Fruit fly (Drosophila melanogaster): ENCODE results near the gene Act5C.
A peak's percentile ranks its signal among the peaks of the same experiment; 100 is the strongest.

Gene Act5C

DNA sequence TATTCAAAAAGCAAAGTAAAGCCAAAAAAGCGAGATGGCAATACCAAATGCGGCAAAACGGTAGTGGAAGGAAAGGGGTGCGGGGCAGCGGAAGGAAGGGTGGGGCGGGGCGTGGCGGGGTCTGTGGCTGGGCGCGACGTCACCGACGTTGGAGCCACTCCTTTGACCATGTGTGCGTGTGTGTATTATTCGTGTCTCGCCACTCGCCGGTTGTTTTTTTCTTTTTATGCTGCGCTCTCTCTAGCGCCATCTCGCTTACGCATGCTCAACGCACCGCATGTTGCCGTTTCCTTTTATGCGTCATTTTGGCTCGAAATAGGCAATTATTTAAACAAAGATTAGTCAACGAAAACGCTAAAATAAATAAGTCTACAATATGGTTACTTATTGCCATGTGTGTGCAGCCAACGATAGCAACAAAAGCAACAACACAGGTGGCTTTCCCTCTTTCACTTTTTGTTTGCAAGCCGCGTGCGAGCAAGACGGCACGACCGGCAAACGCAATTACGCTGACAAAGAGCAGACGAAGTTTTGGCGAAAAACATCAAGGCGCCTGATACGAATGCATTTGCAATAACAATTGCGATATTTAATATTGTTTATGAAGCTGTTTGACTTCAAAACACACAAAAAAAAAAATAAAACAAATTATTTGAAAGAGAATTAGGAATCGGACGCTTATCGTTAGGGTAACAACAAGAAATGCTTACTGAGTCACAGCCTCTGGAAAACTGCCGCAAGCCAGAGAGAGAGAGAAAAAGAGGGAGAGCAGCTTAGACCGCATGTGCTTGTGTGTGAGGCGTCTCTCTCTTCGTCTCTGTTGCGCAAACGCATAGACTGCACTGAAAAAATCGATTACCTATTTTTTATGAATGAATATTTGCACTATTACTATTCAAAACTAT is 1.2 kb upstream of the Act5C start (continued):
- no peak for TF ChIP-seq unpg (GFP tag; optimal IDR thresholded peaks at IDR 0.05)
- peak; percentile 51 for TF ChIP-seq BtbVII (GFP tag; optimal IDR thresholded peaks at IDR 0.05)
- no peak for TF ChIP-seq CG5180 (GFP tag; optimal IDR thresholded peaks at IDR 0.05)
- TF ChIP-seq nom (GFP tag; optimal IDR thresholded peaks at IDR 0.05): peak; percentile 69
- TF ChIP-seq CG34422 (GFP tag; IDR thresholded peaks at IDR 0.05): peak; percentile 78; the same call in 2 of the 3 replicates
- peak; percentile 6 for TF ChIP-seq CG15601 (tag; optimal IDR thresholded peaks at IDR 0.05)
- no peak for TF ChIP-seq tap (tag; optimal IDR thresholded peaks at IDR 0.05)
- TF ChIP-seq Dip3 (GFP tag; optimal IDR thresholded peaks at IDR 0.05): no peak
- no peak for TF ChIP-seq slp2 (GFP tag; optimal IDR thresholded peaks at IDR 0.05)
- TF ChIP-seq salm (tag; optimal IDR thresholded peaks at IDR 0.05): no peak
- no peak for TF ChIP-seq CG4854 (GFP tag; optimal IDR thresholded peaks at IDR 0.05)
- TF ChIP-seq disco-r (GFP tag; optimal IDR thresholded peaks at IDR 0.05): no peak
- no peak for TF ChIP-seq Atf-2 (GFP tag; optimal IDR thresholded peaks at IDR 0.05)
- TF ChIP-seq CG17186 (GFP tag; optimal IDR thresholded peaks at IDR 0.05): no peak
- no peak for TF ChIP-seq repo (GFP tag; optimal IDR thresholded peaks at IDR 0.05)
- no peak for TF ChIP-seq fd3F (GFP tag; optimal IDR thresholded peaks at IDR 0.05)
- TF ChIP-seq CG15011 (GFP tag; optimal IDR thresholded peaks at IDR 0.05): no peak
- no peak for TF ChIP-seq Stat92E (GFP tag; optimal IDR thresholded peaks at IDR 0.05)
- no peak for TF ChIP-seq wek (GFP tag; optimal IDR thresholded peaks at IDR 0.05)
- TF ChIP-seq CG6791 (GFP tag; IDR thresholded peaks at IDR 0.05; ENCODE audit: partially characterized antibody): no peak
- TF ChIP-seq Chrac-16 (GFP tag; optimal IDR thresholded peaks at IDR 0.05): no peak
- TF ChIP-seq btn (GFP tag; optimal IDR thresholded peaks at IDR 0.05): no peak
- TF ChIP-seq CG13775 (GFP tag; optimal IDR thresholded peaks at IDR 0.05): no peak
- no peak for TF ChIP-seq CG8765 (GFP tag; IDR thresholded peaks at IDR 0.05)
- no peak for TF ChIP-seq CG7839 (tag; optimal IDR thresholded peaks at IDR 0.05)
- no peak for TF ChIP-seq luna (GFP tag; optimal IDR thresholded peaks at IDR 0.05)
- TF ChIP-seq Hey (tag; optimal IDR thresholded peaks at IDR 0.05): no peak
- 0 out of 2 replicates have a peak, but pooled peaks have one; percentile 42 for TF ChIP-seq CkIIα-i1 (GFP tag; IDR thresholded peaks at IDR 0.05)
- no peak for TF ChIP-seq CG5245 (GFP tag; optimal IDR thresholded peaks at IDR 0.05)
- no peak for TF ChIP-seq ase (GFP tag; IDR thresholded peaks at IDR 0.05)
- no peak for TF ChIP-seq Rx (GFP tag; IDR thresholded peaks at IDR 0.05)
- TF ChIP-seq mirr (GFP tag; optimal IDR thresholded peaks at IDR 0.05): peak; percentile 3
- no peak for TF ChIP-seq cato (GFP tag; optimal IDR thresholded peaks at IDR 0.05; ENCODE audit: borderline replicate concordance)
- TF ChIP-seq CG10274 (GFP tag; optimal IDR thresholded peaks at IDR 0.05): peak; percentile 29
- TF ChIP-seq CG17612 (GFP tag; IDR thresholded peaks at IDR 0.05): no peak
- no peak for TF ChIP-seq CG17328 (GFP tag; IDR thresholded peaks at IDR 0.05)
- TF ChIP-seq pzg (GFP tag; optimal IDR thresholded peaks at IDR 0.05): no peak
- no peak for TF ChIP-seq scrt (GFP tag; optimal IDR thresholded peaks at IDR 0.05)
- TF ChIP-seq ham (GFP tag; IDR thresholded peaks at IDR 0.05): no peak
- TF ChIP-seq zen2 (GFP tag; IDR thresholded peaks at IDR 0.05; ENCODE audit: partially characterized antibody): no peak
- no peak for TF ChIP-seq B-H1 (GFP tag; IDR thresholded peaks at IDR 0.05)
- TF ChIP-seq Lim3 (GFP tag; IDR thresholded peaks at IDR 0.05): no peak
- no peak for TF ChIP-seq NC2β (GFP tag; optimal IDR thresholded peaks at IDR 0.05)
- no peak for TF ChIP-seq vvl (GFP tag; IDR thresholded peaks at IDR 0.05)
- TF ChIP-seq Dad (GFP tag; optimal IDR thresholded peaks at IDR 0.05): no peak
- TF ChIP-seq CG15514 (GFP tag; optimal IDR thresholded peaks at IDR 0.05): peak; percentile 34
- no peak for TF ChIP-seq CG18011 (GFP tag; optimal IDR thresholded peaks at IDR 0.05)
- no peak for TF ChIP-seq D (optimal IDR thresholded peaks at IDR 0.05)
- TF ChIP-seq D (GFP tag; optimal IDR thresholded peaks at IDR 0.05): no peak

Measured in whole organism, embryonic.